Worm (Caenorhabditis elegans): ENCODE measurements around the gene clec-80.

The clec-80 gene

ce11 chrIV:2820408-2820807, 3.1 kb upstream of the clec-80 start, which contains the start of gene Y54G2A.37:
Gene Y54G2A.37, plus strand, starts transcription at chrIV:2820708.
- TF ChIP-seq hlh-15 (tag; optimal IDR thresholded peaks at IDR 0.05) (no peak), ceh-6 (GFP tag; optimal IDR thresholded peaks at IDR 0.05) (no peak), ceh-48 (tag; optimal IDR thresholded peaks at IDR 0.05) (no peak), pag-3 (tag; optimal IDR thresholded peaks at IDR 0.05; ENCODE audit: borderline replicate concordance) (no peak), sdc-2 (tag; optimal IDR thresholded peaks at IDR 0.05) (no peak), npax-4 (tag; optimal IDR thresholded peaks at IDR 0.05) (no peak), K02D7.2 (tag; optimal IDR thresholded peaks at IDR 0.05) (no peak)

DNA sequence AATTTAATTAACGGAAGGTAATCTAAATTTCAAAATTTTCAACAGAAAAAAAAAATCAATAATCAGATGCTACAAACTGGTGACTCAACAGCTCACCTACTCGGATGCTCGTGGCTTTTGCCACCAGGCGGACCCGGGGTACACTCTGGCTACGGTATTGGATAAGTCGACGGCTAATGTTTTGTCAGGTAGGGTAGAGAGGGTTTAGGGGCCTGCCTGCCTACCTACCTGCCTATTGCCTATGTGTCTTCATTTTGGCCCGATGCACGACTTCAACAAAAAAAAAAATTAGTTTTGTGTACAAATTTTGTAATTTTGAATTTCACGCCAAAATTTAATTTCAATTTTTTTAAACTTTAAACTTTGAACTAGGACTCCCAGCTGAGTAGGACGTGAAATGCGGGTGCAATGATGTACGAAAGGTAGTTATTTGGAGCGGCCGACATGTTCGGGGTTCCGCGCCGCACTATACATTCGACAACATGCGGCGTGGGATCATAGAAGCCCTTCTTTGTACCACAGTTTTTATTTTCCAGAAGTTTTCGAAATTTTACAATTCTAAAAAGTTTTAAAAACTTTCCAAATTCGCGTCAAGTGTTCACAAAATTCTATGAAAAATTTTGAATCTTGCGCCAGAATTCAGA, 2.0 kb downstream of the clec-80 start:
- no peak for TF ChIP-seq K09A11.1 (tag; optimal IDR thresholded peaks at IDR 0.05; ENCODE audit: insufficient read depth)
- no peak for TF ChIP-seq dmd-4 (tag; optimal IDR thresholded peaks at IDR 0.05; ENCODE audit: borderline replicate concordance)
- TF ChIP-seq fax-1 (tag; optimal IDR thresholded peaks at IDR 0.05): no peak
- no peak for TF ChIP-seq ceh-48 (tag; optimal IDR thresholded peaks at IDR 0.05)
- TF ChIP-seq ceh-18 (tag; optimal IDR thresholded peaks at IDR 0.05): no peak
- TF ChIP-seq pag-3 (tag; optimal IDR thresholded peaks at IDR 0.05; ENCODE audit: borderline replicate concordance): no peak
- no peak for TF ChIP-seq ceh-31 (tag; optimal IDR thresholded peaks at IDR 0.05)
- no peak for TF ChIP-seq Y22D7AL.16 (tag; optimal IDR thresholded peaks at IDR 0.05)
- TF ChIP-seq ceh-22 (tag; optimal IDR thresholded peaks at IDR 0.05): no peak
- no peak for TF ChIP-seq tbx-2 (tag; optimal IDR thresholded peaks at IDR 0.05)
- no peak for TF ChIP-seq fkh-10 (GFP tag; optimal IDR thresholded peaks at IDR 0.05)
- TF ChIP-seq K02D7.2 (tag; optimal IDR thresholded peaks at IDR 0.05): no peak
- TF ChIP-seq fkh-6 (tag; optimal IDR thresholded peaks at IDR 0.05): no peak

DNA sequence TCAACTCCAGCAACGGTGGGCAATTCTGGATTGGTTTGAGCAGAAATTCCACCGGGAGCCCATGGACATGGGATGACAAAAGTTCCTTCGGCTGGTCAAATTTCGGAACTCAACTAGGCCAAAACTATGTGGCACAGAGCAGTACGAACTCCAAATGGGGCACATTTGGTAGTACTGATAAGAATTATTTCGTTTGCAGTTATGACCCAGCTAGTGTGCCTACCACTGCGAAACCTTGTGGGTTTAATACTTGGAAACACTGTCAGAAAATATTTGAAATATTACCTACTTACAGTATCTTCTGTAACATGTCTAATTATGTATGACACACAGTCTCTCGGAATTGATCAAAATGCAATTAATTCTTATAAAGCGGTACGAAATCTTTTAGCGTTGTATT, 2.8 kb downstream of the clec-80 start:
- TF ChIP-seq rnt-1 (tag; optimal IDR thresholded peaks at IDR 0.05) (no peak), ceh-45 (GFP tag; IDR thresholded peaks at IDR 0.05) (no peak), pha-4 (tag; optimal IDR thresholded peaks at IDR 0.05) (no peak), C08G9.2 (tag; optimal IDR thresholded peaks at IDR 0.05) (no peak), dmd-4 (tag; optimal IDR thresholded peaks at IDR 0.05; ENCODE audit: borderline replicate concordance) (no peak), ceh-14 (tag; optimal IDR thresholded peaks at IDR 0.05) (no peak), Y22D7AL.16 (tag; optimal IDR thresholded peaks at IDR 0.05) (no peak), gmeb-2 (tag; optimal IDR thresholded peaks at IDR 0.05) (no peak), ref-2 (tag; optimal IDR thresholded peaks at IDR 0.05) (no peak), ahr-1 (tag; optimal IDR thresholded peaks at IDR 0.05) (no peak), ama-1 (optimal IDR thresholded peaks at IDR 0.05) (no peak)

DNA sequence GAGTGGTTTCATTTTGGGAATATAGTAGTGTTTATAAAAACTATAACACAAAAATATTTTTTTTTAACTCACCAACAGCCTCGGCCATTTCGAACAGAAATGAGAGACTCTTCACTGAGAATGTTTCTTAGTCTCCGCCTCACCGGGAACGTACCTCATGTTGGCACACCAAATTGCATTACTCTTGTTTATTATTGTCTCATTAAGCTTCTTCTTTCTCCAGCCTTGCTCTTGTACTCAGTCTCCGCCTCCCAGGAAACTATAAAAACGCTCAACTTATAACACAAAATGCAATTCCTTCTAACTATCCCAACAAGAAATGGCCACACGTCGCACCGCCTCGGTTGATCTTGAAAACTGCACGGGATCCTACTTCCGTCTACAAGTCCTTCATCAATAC, 9.0 kb downstream of the clec-80 start, which contains the start of the genes Y54G2A.48 and pudl-1:
Gene Y54G2A.48 (minus strand): TSS at position 101 of the 400 bp plus-strand sequence.
Gene pudl-1 (plus strand): TSS at position 320 of the 400 bp plus-strand sequence.
- TF ChIP-seq ceh-34 (tag; optimal IDR thresholded peaks at IDR 0.05): no peak
- no peak for TF ChIP-seq hlh-30 (tag; optimal IDR thresholded peaks at IDR 0.05; ENCODE audit: insufficient read depth)
- TF ChIP-seq nfya-1 (tag; optimal IDR thresholded peaks at IDR 0.05): no peak
- TF ChIP-seq mec-3 (tag; optimal IDR thresholded peaks at IDR 0.05; ENCODE audit: borderline replicate concordance): no peak
- TF ChIP-seq pqm-1 (tag; optimal IDR thresholded peaks at IDR 0.05): no peak
- no peak for TF ChIP-seq tbx-7 (tag; optimal IDR thresholded peaks at IDR 0.05)
- TF ChIP-seq ceh-14 (tag; optimal IDR thresholded peaks at IDR 0.05): no peak
- no peak for TF ChIP-seq ceh-31 (tag; optimal IDR thresholded peaks at IDR 0.05)
- no peak for TF ChIP-seq che-1 (tag; optimal IDR thresholded peaks at IDR 0.05)
- no peak for TF ChIP-seq pros-1 (tag; optimal IDR thresholded peaks at IDR 0.05)
- TF ChIP-seq ceh-48 (tag; optimal IDR thresholded peaks at IDR 0.05): no peak
- TF ChIP-seq nhr-11 (tag; optimal IDR thresholded peaks at IDR 0.05): no peak
- no peak for TF ChIP-seq hlh-15 (tag; optimal IDR thresholded peaks at IDR 0.05)
- TF ChIP-seq unc-42 (tag; optimal IDR thresholded peaks at IDR 0.05): no peak
- TF ChIP-seq ceh-30 (tag; optimal IDR thresholded peaks at IDR 0.05): no peak
- no peak for TF ChIP-seq lin-11 (tag; optimal IDR thresholded peaks at IDR 0.05)
- no peak for TF ChIP-seq ceh-45 (GFP tag; IDR thresholded peaks at IDR 0.05)

Measured in whole organism, late embryonic.